Worm (Caenorhabditis elegans): ENCODE measurements around the gene vps-36.

The vps-36 gene

ce11 chrV:10958322-10958900 lies 2.1 kb downstream of the vps-36 start, which contains the start of gene pigt-1:
Gene pigt-1, minus strand, starts transcription at chrV:10958821.
- TF ChIP-seq elt-2 (tag; optimal IDR thresholded peaks at IDR 0.05), result peak; percentile 37
- TF ChIP-seq sea-2 (GFP tag; optimal IDR thresholded peaks at IDR 0.05), result no peak
- TF ChIP-seq nhr-237 (tag; optimal IDR thresholded peaks at IDR 0.05), result no peak
- TF ChIP-seq elt-3 (tag; optimal IDR thresholded peaks at IDR 0.05), result no peak
- no peak for TF ChIP-seq ceh-16 (tag; optimal IDR thresholded peaks at IDR 0.05)
- peak; percentile 35 for TF ChIP-seq ceh-28 (tag; optimal IDR thresholded peaks at IDR 0.05)
- no peak for TF ChIP-seq nhr-77 (tag; optimal IDR thresholded peaks at IDR 0.05)
- TF ChIP-seq aly-2 (tag; optimal IDR thresholded peaks at IDR 0.05), result no peak
- TF ChIP-seq zag-1 (tag; optimal IDR thresholded peaks at IDR 0.05), result no peak
- no peak for TF ChIP-seq nfya-1 (tag; optimal IDR thresholded peaks at IDR 0.05; ENCODE audit: insufficient read depth)
- no peak for TF ChIP-seq nhr-23 (tag; optimal IDR thresholded peaks at IDR 0.05)
- peak; percentile 28 for TF ChIP-seq nhr-43 (tag; optimal IDR thresholded peaks at IDR 0.05; ENCODE audit: poor library complexity, severe bottlenecking)
- no peak for TF ChIP-seq egl-5 (tag; optimal IDR thresholded peaks at IDR 0.05)
- no peak for TF ChIP-seq unc-62 (GFP tag; optimal IDR thresholded peaks at IDR 0.05)
- no peak for TF ChIP-seq nhr-67 (tag; optimal IDR thresholded peaks at IDR 0.05)
- no peak for TF ChIP-seq ztf-4 (tag; optimal IDR thresholded peaks at IDR 0.05)
- no peak for TF ChIP-seq nhr-12 (tag; optimal IDR thresholded peaks at IDR 0.05)
- no peak for TF ChIP-seq eor-1 (tag; optimal IDR thresholded peaks at IDR 0.05)
- no peak for TF ChIP-seq lin-39 (tag; optimal IDR thresholded peaks at IDR 0.05)
- no peak for TF ChIP-seq lin-15B (tag; optimal IDR thresholded peaks at IDR 0.05)

DNA sequence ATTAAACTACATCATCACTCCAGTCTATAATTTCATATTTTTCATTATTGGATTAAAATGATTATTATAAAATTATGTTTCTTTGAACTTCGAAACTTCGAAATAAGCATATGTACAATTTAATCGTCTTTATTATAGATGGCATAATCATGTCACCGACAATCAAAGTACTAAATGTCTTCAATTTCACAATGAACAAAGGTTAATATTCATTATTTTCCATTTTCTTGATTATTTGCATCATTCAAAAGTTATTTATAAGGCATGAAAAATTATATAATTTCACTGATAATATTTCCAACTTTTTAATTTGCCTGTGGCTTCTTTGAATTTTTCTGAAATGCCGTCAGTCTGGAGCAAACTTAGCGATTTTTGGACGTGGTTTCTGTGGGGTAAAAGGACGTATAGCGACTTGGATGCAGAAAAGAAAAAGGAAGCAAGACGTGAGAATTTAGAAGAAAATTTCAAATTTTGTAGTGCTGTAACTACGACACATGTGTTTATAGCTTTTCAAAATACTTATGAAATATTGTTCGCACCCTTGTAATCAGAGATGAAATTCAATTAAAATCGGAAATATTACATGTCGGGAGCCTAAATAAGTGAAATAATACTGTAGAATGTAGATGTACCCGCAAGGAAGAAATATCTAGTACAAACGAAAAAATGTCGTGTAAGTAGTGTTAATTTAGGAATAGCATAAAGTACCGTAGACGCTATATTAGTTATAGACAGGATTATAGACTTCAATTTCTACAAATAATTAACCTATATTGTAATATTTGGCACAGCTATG lies 4.6 kb downstream of the vps-36 start, which contains the start of gene F17C11.13:
Gene F17C11.13 (plus strand): TSS at position 243 of the 796 bp plus-strand sequence.
- TF ChIP-seq elt-2 (tag; optimal IDR thresholded peaks at IDR 0.05) (peak; percentile 59), pqm-1 (tag; optimal IDR thresholded peaks at IDR 0.05) (peak; percentile 32), eor-1 (tag; optimal IDR thresholded peaks at IDR 0.05) (no peak), ceh-82 (tag; optimal IDR thresholded peaks at IDR 0.05) (no peak)

- TF ChIP-seq nfya-1 (tag; optimal IDR thresholded peaks at IDR 0.05; ENCODE audit: insufficient read depth) (no peak), R02D3.7 (tag; optimal IDR thresholded peaks at IDR 0.05) (no peak), elt-2 (tag; optimal IDR thresholded peaks at IDR 0.05) (peak; percentile 70), skn-1 (tag; optimal IDR thresholded peaks at IDR 0.05) (no peak), ceh-9 (tag; optimal IDR thresholded peaks at IDR 0.05) (no peak), lsy-12 (tag; optimal IDR thresholded peaks at IDR 0.05) (no peak), pqm-1 (tag; optimal IDR thresholded peaks at IDR 0.05) (peak; percentile 82), ztf-4 (tag; optimal IDR thresholded peaks at IDR 0.05) (no peak)
These were observed 5.6 kb downstream of the vps-36 start, which contains the start of gene F17C11.6 for ce11 chrV:10954832-10955231. Gene F17C11.6, plus strand, starts transcription at chrV:10955121.

DNA sequence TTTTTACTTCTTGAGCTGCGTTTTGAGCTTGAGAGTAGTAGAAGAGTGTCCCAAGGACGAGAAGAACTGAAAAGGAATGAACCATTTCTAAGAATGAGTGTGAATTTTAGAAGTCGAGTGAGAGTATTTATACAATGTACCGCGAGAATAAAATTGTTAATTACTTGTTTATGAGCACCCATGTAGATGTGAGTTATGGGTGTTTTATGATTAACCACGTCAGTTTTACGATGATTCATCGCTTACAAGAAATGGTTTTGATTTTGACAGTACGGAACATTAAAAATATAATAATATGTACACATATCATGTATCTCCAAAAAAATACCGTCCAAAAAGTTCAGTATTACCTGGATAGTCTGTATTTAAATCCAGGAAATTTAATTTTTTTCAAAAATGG lies 6.1 kb downstream of the vps-36 start, which contains the start of gene clec-221:
Gene clec-221 (minus strand): TSS at position 101 of the 400 bp plus-strand sequence.
- no peak for TF ChIP-seq daf-12 (tag; optimal IDR thresholded peaks at IDR 0.05)
- no peak for TF ChIP-seq nhr-23 (tag; optimal IDR thresholded peaks at IDR 0.05)

ce11 chrV:10953471-10954155 lies 6.9 kb downstream of the vps-36 start:
- TF ChIP-seq nhr-76 (tag; optimal IDR thresholded peaks at IDR 0.05) (no peak), ceh-9 (tag; optimal IDR thresholded peaks at IDR 0.05) (no peak), nhr-237 (tag; optimal IDR thresholded peaks at IDR 0.05) (no peak), lsy-12 (tag; optimal IDR thresholded peaks at IDR 0.05) (peak; percentile 36), tbx-2 (tag; optimal IDR thresholded peaks at IDR 0.05) (peak; percentile 22), nhr-25 (tag; optimal IDR thresholded peaks at IDR 0.05) (peak; percentile 43), jun-1 (tag; optimal IDR thresholded peaks at IDR 0.05) (no peak), daf-12 (tag; optimal IDR thresholded peaks at IDR 0.05) (no peak), R02D3.7 (tag; optimal IDR thresholded peaks at IDR 0.05) (no peak), unc-62 (GFP tag; optimal IDR thresholded peaks at IDR 0.05) (no peak), ztf-4 (tag; optimal IDR thresholded peaks at IDR 0.05) (peak; percentile 13), ama-1 (optimal IDR thresholded peaks at IDR 0.05) (peak; percentile 83), nfya-1 (tag; optimal IDR thresholded peaks at IDR 0.05; ENCODE audit: insufficient read depth) (no peak), mml-1 (tag; optimal IDR thresholded peaks at IDR 0.05) (no peak), nhr-43 (tag; optimal IDR thresholded peaks at IDR 0.05; ENCODE audit: poor library complexity, severe bottlenecking) (peak; percentile 8), zag-1 (tag; optimal IDR thresholded peaks at IDR 0.05) (no peak), mdl-1 (tag; optimal IDR thresholded peaks at IDR 0.05) (no peak), hmg-11 (tag; optimal IDR thresholded peaks at IDR 0.05) (no peak), pha-4 (tag; optimal IDR thresholded peaks at IDR 0.05) (peak; percentile 16)

Measured in whole organism, L3 larva.